Fruit fly (Drosophila melanogaster) Kc167 (cell line): ENCODE results near the gene rdog.

Source experiments
- Myc ChIP-seq: fragments of >200 bp; optimal IDR thresholded peaks from 2 replicates; lab custom pipeline; 2017; ENCODE audit warnings: missing external identifiers
- Sin3A ChIP-seq: fragments of >200 bp; optimal IDR thresholded peaks from 2 replicates; lab custom pipeline; 2018; ENCODE audit warnings: missing external identifiers
- h ChIP-seq: fragments of >200 bp; optimal IDR thresholded peaks from 3 replicates; lab custom pipeline; 2018; ENCODE audit warnings: missing external identifiers
- insv ChIP-seq: fragments of >200 bp; optimal IDR thresholded peaks from 3 replicates; lab custom pipeline; 2018; ENCODE audit warnings: missing external identifiers
- psq ChIP-seq: fragments of >200 bp; optimal IDR thresholded peaks from 2 replicates; lab custom pipeline; 2017; ENCODE audit warnings: missing external identifiers
- ttk ChIP-seq: sonication (Bioruptor generic); optimal IDR thresholded peaks from 2 replicates; lab custom pipeline; 2017; ENCODE audit warnings: missing external identifiers

rdog gene

DNA sequence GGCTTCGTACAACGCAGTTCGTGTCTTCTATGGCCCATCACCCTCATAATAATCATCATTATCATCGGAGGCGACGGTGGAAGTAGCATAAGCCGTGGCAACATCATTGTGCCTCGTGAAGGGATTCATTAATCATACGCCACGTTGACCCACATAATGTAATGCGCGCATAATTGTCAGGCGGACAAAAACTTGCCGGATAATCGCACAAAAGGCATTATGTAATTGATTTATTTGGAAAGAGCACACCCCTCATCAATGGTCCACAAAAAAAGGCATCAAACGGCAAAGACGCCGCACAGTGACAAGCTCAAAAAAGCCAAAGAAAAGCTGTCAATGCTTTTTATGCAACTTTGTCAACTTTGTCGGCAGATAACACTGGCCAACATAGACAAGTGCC, 40.4 kb downstream of the rdog start:
- TF ChIP-seq Sin3A (lab: Kevin White, UChicago) (no peak), psq (lab: Kevin White, UChicago) (no peak), insv (lab: Kevin White, UChicago) (no peak), ttk (no peak), h (lab: Kevin White, UChicago) (no peak), Myc (no peak)

dm6 chr3R:29199807-29200693, 42.1 kb downstream of the rdog start, which contains the start of gene CG11899:
CG11899 (plus strand) TSS chr3R:29200454.
- TF ChIP-seq ttk (no peak), Sin3A (lab: Kevin White, UChicago) (no peak), insv (lab: Kevin White, UChicago) (no peak), Myc (no peak), h (lab: Kevin White, UChicago) (no peak), psq (lab: Kevin White, UChicago) (no peak)

- TF ChIP-seq psq (lab: Kevin White, UChicago) (no peak), insv (lab: Kevin White, UChicago) (no peak), ttk (no peak), Sin3A (lab: Kevin White, UChicago) (no peak), h (lab: Kevin White, UChicago) (no peak), Myc (no peak)
These were observed 44.5 kb downstream of the rdog start, which contains the start of gene Mesh1 for dm6 chr3R:29202418-29202817. Mesh1 (minus strand) TSS chr3R:29202525.

dm6 chr3R:29204033-29204432, 46.1 kb downstream of the rdog start, which contains the start of gene Cyt-c1L:
Cyt-c1L (minus strand) TSS chr3R:29204133.
- TF ChIP-seq ttk (no peak), h (lab: Kevin White, UChicago) (no peak), Sin3A (lab: Kevin White, UChicago) (no peak), Myc (no peak), psq (lab: Kevin White, UChicago) (no peak), insv (lab: Kevin White, UChicago) (no peak)

dm6 chr3R:29204612-29205480, 46.9 kb downstream of the rdog start:
- TF ChIP-seq ttk, result no peak
- TF ChIP-seq insv (lab: Kevin White, UChicago), result no peak
- no peak for TF ChIP-seq psq (lab: Kevin White, UChicago)
- TF ChIP-seq Myc, result no peak
- TF ChIP-seq Sin3A (lab: Kevin White, UChicago), result no peak
- TF ChIP-seq h (lab: Kevin White, UChicago), result no peak

DNA sequence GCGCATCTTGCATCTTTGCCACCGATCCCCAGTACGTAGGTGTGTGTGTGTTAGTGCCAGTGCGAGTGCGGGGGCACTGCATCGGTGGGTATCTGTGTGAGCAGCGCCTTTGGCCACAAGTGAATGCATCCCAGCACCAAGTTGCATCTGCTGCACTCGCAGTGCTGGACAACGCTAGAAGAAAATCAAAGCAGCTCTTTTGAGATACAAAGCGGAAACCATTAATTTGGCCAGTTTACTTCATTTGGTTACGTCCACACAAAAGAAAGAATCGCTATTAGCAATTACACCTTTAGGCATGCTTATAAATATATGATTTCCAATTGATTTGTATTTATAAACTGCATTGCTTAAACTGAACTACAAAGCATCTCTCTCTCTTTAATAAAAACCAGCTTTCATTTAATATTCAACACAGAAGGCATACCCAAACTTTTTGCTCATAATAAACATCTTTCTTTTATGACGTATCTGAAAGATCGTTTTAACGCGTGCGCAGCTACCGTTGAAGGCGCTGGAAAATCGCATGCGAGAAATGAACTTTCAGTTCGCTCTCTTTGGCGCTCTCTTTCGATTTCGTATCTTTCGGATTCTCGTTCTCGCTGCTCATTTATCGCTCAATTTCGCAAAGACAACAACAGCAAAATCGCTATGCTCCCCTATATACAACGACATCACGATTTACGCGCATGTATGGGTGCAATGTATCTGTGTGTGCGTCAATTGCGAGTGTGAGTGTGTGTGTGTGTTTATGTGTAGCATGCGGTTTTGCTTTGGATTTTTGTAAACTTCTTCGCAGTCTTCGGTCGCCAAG, 48.5 kb downstream of the rdog start:
- TF ChIP-seq psq (lab: Kevin White, UChicago) (no peak), Myc (no peak), h (lab: Kevin White, UChicago) (no peak), ttk (no peak), insv (lab: Kevin White, UChicago) (no peak), Sin3A (lab: Kevin White, UChicago) (no peak)

DNA sequence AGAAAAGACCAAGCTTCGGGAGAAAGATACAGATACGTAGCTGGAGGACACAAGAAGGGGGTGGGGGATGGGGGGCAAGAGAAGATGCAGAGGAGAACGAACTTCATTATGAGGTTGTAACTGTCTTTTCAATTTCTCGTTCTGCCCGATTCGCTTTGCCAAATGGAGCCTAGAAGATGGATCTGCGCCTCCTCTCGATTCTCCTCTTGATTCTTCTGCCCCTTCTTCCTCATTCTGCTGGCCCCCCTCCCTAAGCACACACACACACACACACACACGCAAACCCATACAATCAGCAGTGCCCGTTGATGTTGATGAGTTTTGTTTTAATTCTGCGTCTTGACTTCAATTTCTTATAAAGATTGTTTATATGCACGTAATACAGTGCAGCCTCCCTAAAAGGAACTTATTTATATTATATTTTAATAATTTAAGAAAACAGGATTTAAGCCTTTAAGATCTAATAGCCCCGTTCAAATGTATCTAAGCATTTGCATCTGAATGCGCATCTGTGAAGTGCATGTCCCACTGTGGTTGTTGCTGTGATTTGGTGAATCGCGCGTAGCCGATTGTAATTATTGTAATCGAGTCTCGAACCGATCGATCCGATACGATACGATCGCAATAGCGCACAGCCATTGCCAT, 49.2 kb downstream of the rdog start:
- TF ChIP-seq insv (lab: Kevin White, UChicago) (no peak), Sin3A (lab: Kevin White, UChicago) (no peak), ttk (no peak), Myc (no peak), h (lab: Kevin White, UChicago) (no peak), psq (lab: Kevin White, UChicago) (no peak)

- no peak for TF ChIP-seq psq (lab: Kevin White, UChicago)
- TF ChIP-seq ttk, result no peak
- no peak for TF ChIP-seq h (lab: Kevin White, UChicago)
- no peak for TF ChIP-seq Sin3A (lab: Kevin White, UChicago)
- TF ChIP-seq Myc, result no peak
- no peak for TF ChIP-seq insv (lab: Kevin White, UChicago)
These were observed 50.1 kb downstream of the rdog start for dm6 chr3R:29207996-29208395.

dm6 chr3R:29210091-29210490, 52.2 kb downstream of the rdog start:
- TF ChIP-seq ttk (no peak), h (lab: Kevin White, UChicago) (no peak), insv (lab: Kevin White, UChicago) (no peak), psq (lab: Kevin White, UChicago) (no peak), Myc (no peak), Sin3A (lab: Kevin White, UChicago) (no peak)

- TF ChIP-seq psq (lab: Kevin White, UChicago) (no peak), Myc (no peak), insv (lab: Kevin White, UChicago) (no peak), Sin3A (lab: Kevin White, UChicago) (no peak), ttk (no peak), h (lab: Kevin White, UChicago) (no peak)
These were observed 52.8 kb downstream of the rdog start for dm6 chr3R:29210542-29211393.
